Worm (Caenorhabditis elegans) whole organism, young adult: ENCODE results near the gene C26B9.2.

Source experiments
- C06A6.2 ChIP-seq: fragments of 200-800 bp; sonication (Bioruptor generic); conservative IDR thresholded peaks from 2 replicates; pipeline ENCODE4 v1.3.6; 2022; ENCODE audit warnings: missing genetic modification characterization, missing compliant biosample characterization
- C17E4.6 ChIP-seq: fragments of 200-800 bp; sonication (Bioruptor generic); IDR thresholded peaks from 2 replicates; pipeline ENCODE4 v1.3.6; 2022; ENCODE audit warnings: missing genetic modification reagents, missing genetic modification characterization, missing compliant biosample characterization
- F10E7.11 ChIP-seq: sonication (generic microtip); optimal IDR thresholded peaks from 2 replicates; lab custom pipeline; 2017; ENCODE audit warnings: mild to moderate bottlenecking, missing genetic modification characterization, moderate library complexity, missing compliant biosample characterization
- F23B12.7 ChIP-seq: sonication (generic microtip); optimal IDR thresholded peaks from 2 replicates; lab custom pipeline; 2017; ENCODE audit warnings: missing genetic modification characterization, mild to moderate bottlenecking, missing compliant biosample characterization, antibody characterized with exemption, moderate library complexity; ENCODE audit not compliant: insufficient read depth
- F37B4.10 ChIP-seq: fragments of 200-800 bp; sonication (Bioruptor generic); IDR thresholded peaks from 2 replicates; pipeline ENCODE4 v1.3.6; 2022; ENCODE audit warnings: missing genetic modification characterization, missing compliant biosample characterization
- F39B2.1 ChIP-seq: fragments of 200-800 bp; sonication (Bioruptor generic); IDR thresholded peaks from 2 replicates; pipeline ENCODE4 v1.3.6; 2022; ENCODE audit warnings: missing genetic modification reagents, missing genetic modification characterization, missing compliant biosample characterization
- F52B5.7 ChIP-seq: sonication (generic microtip); optimal IDR thresholded peaks from 2 replicates; lab custom pipeline; 2016; ENCODE audit warnings: mild to moderate bottlenecking, missing genetic modification characterization, missing compliant biosample characterization
- Y53F4B.3 ChIP-seq: fragments of 200-800 bp; sonication (Bioruptor generic); IDR thresholded peaks from 2 replicates; pipeline ENCODE4 v1.3.6; 2022; ENCODE audit warnings: missing genetic modification reagents, missing genetic modification characterization, missing compliant biosample characterization
- Y67H2A.10 ChIP-seq: fragments of 200-800 bp; sonication (Bioruptor generic); conservative IDR thresholded peaks from 2 replicates; pipeline ENCODE4 v1.3.6; 2022; ENCODE audit warnings: missing genetic modification reagents, missing genetic modification characterization, missing compliant biosample characterization
- ZK185.1 ChIP-seq: sonication (generic microtip); optimal IDR thresholded peaks from 2 replicates; lab custom pipeline; 2016; ENCODE audit warnings: mild to moderate bottlenecking, missing genetic modification characterization, missing compliant biosample characterization; ENCODE audit not compliant: poor library complexity, severe bottlenecking
- aptf-3 ChIP-seq: fragments of 200-800 bp; sonication (Bioruptor generic); IDR thresholded peaks from 2 replicates; pipeline ENCODE4 v1.3.6; 2022; ENCODE audit warnings: missing genetic modification characterization, missing compliant biosample characterization
- atf-7 ChIP-seq: sonication (generic microtip); optimal IDR thresholded peaks from 2 replicates; lab custom pipeline; 2017; ENCODE audit warnings: mild to moderate bottlenecking, missing genetic modification characterization, missing compliant biosample characterization
- attf-5 ChIP-seq: fragments of 200-800 bp; sonication (Bioruptor generic); optimal IDR thresholded peaks from 2 replicates; lab custom pipeline; 2018; ENCODE audit warnings: mild to moderate bottlenecking, missing genetic modification characterization, missing compliant biosample characterization
- cebp-1 ChIP-seq, 2 experiments: fragments of 200-800 bp in 1 of 2; sonication (Bioruptor generic) in 1 of 2; sonication (generic microtip) in 1 of 2; IDR thresholded peaks in 1 of 2; optimal IDR thresholded peaks in 1 of 2; 2 replicates each; pipeline versions ENCODE4 v1.3.6 to Lab custom; 2017 to 2022; ENCODE audit warnings: missing compliant biosample characterization in 2 of 2, missing genetic modification characterization in 2 of 2, mild to moderate bottlenecking in 1 of 2, missing genetic modification reagents in 1 of 2, moderate library complexity in 1 of 2
- ceh-27 ChIP-seq: fragments of 200-800 bp; sonication (Bioruptor generic); optimal IDR thresholded peaks from 2 replicates; lab custom pipeline; 2018; ENCODE audit warnings: mild to moderate bottlenecking, missing genetic modification characterization, moderate library complexity, missing compliant biosample characterization
- chd-7 ChIP-seq: sonication (generic microtip); optimal IDR thresholded peaks from 2 replicates; lab custom pipeline; 2016; ENCODE audit warnings: mild to moderate bottlenecking, missing genetic modification characterization, moderate library complexity, missing compliant biosample characterization
- dpl-1 ChIP-seq: fragments of 150-350 bp; optimal IDR thresholded peaks from 2 replicates; lab custom pipeline; 2014; ENCODE audit warnings: missing biosample characterization, missing genetic modification reagents, missing genetic modification characterization
- egrh-3 ChIP-seq: fragments of 200-800 bp; sonication (Bioruptor generic); IDR thresholded peaks from 2 replicates; pipeline ENCODE4 v1.3.6; 2022; ENCODE audit warnings: missing genetic modification reagents, missing genetic modification characterization, missing compliant biosample characterization
- him-1 ChIP-seq: sonication (generic microtip); optimal IDR thresholded peaks from 2 replicates; lab custom pipeline; 2016; ENCODE audit warnings: missing genotype, missing genetic modification reagents, missing genetic modification characterization, missing compliant biosample characterization
- hlh-12 ChIP-seq: sonication (generic microtip); optimal IDR thresholded peaks from 2 replicates; lab custom pipeline; 2016; ENCODE audit warnings: missing genetic modification characterization, missing compliant biosample characterization
- hmg-1.2 ChIP-seq: fragments of 200-800 bp; sonication (Bioruptor generic); IDR thresholded peaks from 2 replicates; pipeline ENCODE4 v1.3.6; 2022; ENCODE audit warnings: missing genetic modification reagents, missing genetic modification characterization, missing compliant biosample characterization
- hrde-1 ChIP-seq: sonication (generic microtip); optimal IDR thresholded peaks from 2 replicates; lab custom pipeline; 2016; ENCODE audit warnings: missing genetic modification characterization, mild to moderate bottlenecking, missing compliant biosample characterization, moderate library complexity, missing genotype, missing genetic modification reagents, borderline replicate concordance
- let-526 ChIP-seq: fragments of 200-800 bp; sonication (Bioruptor generic); IDR thresholded peaks from 2 replicates; pipeline ENCODE4 v1.3.6; 2022; ENCODE audit warnings: missing genetic modification reagents, missing genetic modification characterization, missing compliant biosample characterization
- let-607 ChIP-seq, 2 experiments: fragments of 200-800 bp in 1 of 2; sonication (Bioruptor generic) in 1 of 2; sonication (generic microtip) in 1 of 2; optimal IDR thresholded peaks; 2 replicates each; lab custom pipeline; 2016 to 2018; ENCODE audit warnings: mild to moderate bottlenecking in 2 of 2, missing compliant biosample characterization in 2 of 2, missing genetic modification characterization in 2 of 2, moderate library complexity in 2 of 2, missing genotype in 1 of 2
- lin-26 ChIP-seq: fragments of 200-800 bp; sonication (Bioruptor generic); IDR thresholded peaks from 2 replicates; pipeline ENCODE4 v1.3.6; 2022; ENCODE audit warnings: missing genetic modification reagents, missing genetic modification characterization, missing compliant biosample characterization
- lin-40 ChIP-seq: sonication (generic microtip); optimal IDR thresholded peaks from 2 replicates; lab custom pipeline; 2016; ENCODE audit warnings: missing genetic modification characterization, mild to moderate bottlenecking, missing compliant biosample characterization, missing genotype, missing genetic modification reagents
- madf-8 ChIP-seq: fragments of 200-800 bp; sonication (Bioruptor generic); conservative IDR thresholded peaks from 2 replicates; pipeline ENCODE4 v1.3.6; 2022; ENCODE audit warnings: missing genetic modification reagents, missing genetic modification characterization, missing compliant biosample characterization
- mes-4 ChIP-seq: sonication (generic microtip); optimal IDR thresholded peaks from 2 replicates; lab custom pipeline; 2016; ENCODE audit warnings: missing genotype, missing genetic modification characterization, missing compliant biosample characterization
- nhr-80 ChIP-seq: sonication (generic microtip); optimal IDR thresholded peaks from 2 replicates; lab custom pipeline; 2016; ENCODE audit warnings: missing genetic modification characterization, missing compliant biosample characterization
- rcor-1 ChIP-seq: fragments of 200-800 bp; sonication (Bioruptor generic); IDR thresholded peaks from 2 replicates; pipeline ENCODE4 v1.3.6; 2022; ENCODE audit warnings: missing genetic modification reagents, missing genetic modification characterization, missing compliant biosample characterization
- rec-8 ChIP-seq, 2 experiments: sonication (generic microtip); optimal IDR thresholded peaks; 2 replicates each; lab custom pipeline; 2016; ENCODE audit warnings: mild to moderate bottlenecking in 2 of 2, missing genetic modification characterization in 2 of 2, missing genetic modification reagents in 2 of 2, missing genotype in 2 of 2, missing biosample characterization in 1 of 2, missing compliant biosample characterization in 1 of 2, moderate library complexity in 1 of 2
- snpc-1.1 ChIP-seq: sonication (generic microtip); optimal IDR thresholded peaks from 2 replicates; lab custom pipeline; 2017; ENCODE audit warnings: missing genetic modification characterization, mild to moderate bottlenecking, missing compliant biosample characterization, antibody characterized with exemption, moderate library complexity, missing genotype, missing genetic modification reagents; ENCODE audit not compliant: insufficient read depth
- snpc-1.3 ChIP-seq: sonication (generic microtip); optimal IDR thresholded peaks from 2 replicates; lab custom pipeline; 2017; ENCODE audit warnings: missing genetic modification characterization, mild to moderate bottlenecking, missing compliant biosample characterization, antibody characterized with exemption, moderate library complexity, missing genotype, missing genetic modification reagents; ENCODE audit not compliant: insufficient read depth
- somi-1 ChIP-seq: fragments of 200-800 bp; sonication (Bioruptor generic); optimal IDR thresholded peaks from 2 replicates; lab custom pipeline; 2018; ENCODE audit warnings: mild to moderate bottlenecking, missing genetic modification characterization, missing compliant biosample characterization
- tlf-1 ChIP-seq: fragments of 200-800 bp; sonication (Bioruptor generic); optimal IDR thresholded peaks from 2 replicates; lab custom pipeline; 2018; ENCODE audit warnings: mild to moderate bottlenecking, missing genetic modification characterization, missing compliant biosample characterization
- unc-130 ChIP-seq: sonication (generic microtip); optimal IDR thresholded peaks from 2 replicates; lab custom pipeline; 2016; ENCODE audit warnings: missing genetic modification reagents, missing genetic modification characterization, missing compliant biosample characterization
- unc-62 ChIP-seq: fragments of 150-350 bp; optimal IDR thresholded peaks from 2 replicates; lab custom pipeline; 2014; ENCODE audit warnings: missing biosample characterization, missing genetic modification reagents, missing genetic modification characterization
- zfh-2 ChIP-seq: fragments of 200-800 bp; sonication (Bioruptor generic); conservative IDR thresholded peaks from 2 replicates; pipeline ENCODE4 v1.3.6; 2022; ENCODE audit warnings: missing genetic modification reagents, missing genetic modification characterization, missing compliant biosample characterization
- ztf-25 ChIP-seq: fragments of 200-800 bp; sonication (Bioruptor generic); IDR thresholded peaks from 2 replicates; pipeline ENCODE4 v1.3.6; 2022; ENCODE audit warnings: missing genetic modification reagents, missing genetic modification characterization, missing compliant biosample characterization
- ztf-28 ChIP-seq: fragments of 200-800 bp; sonication (Bioruptor generic); IDR thresholded peaks from 2 replicates; pipeline ENCODE4 v1.3.6; 2022; ENCODE audit warnings: missing genetic modification reagents, missing genetic modification characterization, missing compliant biosample characterization

C26B9.2 gene

ce11 chrX:5360682-5361081, 20.7 kb downstream of the C26B9.2 start (continued):
- peak; percentile 18 for TF ChIP-seq dpl-1 (GFP tag; lab: Kevin White, UChicago)
- peak; percentile 52; the same call in 1 of the 2 replicates for TF ChIP-seq hmg-1.2 (GFP tag; lab: Robert Waterston, UW)
- TF ChIP-seq rcor-1 (GFP tag; lab: Robert Waterston, UW) = no peak

DNA sequence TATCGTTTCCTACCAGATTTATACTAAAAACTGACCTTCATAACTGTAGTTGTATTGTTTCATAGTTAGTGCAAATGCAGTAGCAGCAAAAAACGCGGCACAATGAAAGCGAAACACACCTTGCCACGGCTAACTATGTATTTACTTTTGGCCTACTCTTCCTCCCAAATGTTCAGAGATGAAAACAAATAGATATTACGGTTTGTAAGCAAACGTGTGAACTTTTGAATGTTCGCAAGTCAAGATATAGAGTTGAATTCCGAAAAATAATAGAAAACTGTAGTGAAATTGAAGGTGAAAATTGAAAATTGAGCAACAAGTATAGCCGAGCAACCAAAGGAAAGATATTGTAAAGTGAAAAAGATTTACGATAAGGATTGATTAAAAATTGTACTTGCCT, 24.2 kb downstream of the C26B9.2 start, which contains the start of gene chtl-1:
chtl-1 (minus strand) TSS at position 101 of the 400 bp plus-strand sequence.
- TF ChIP-seq unc-130 (no peak), F39B2.1 (no peak), him-1 (tag; lab: Kevin White, UChicago) (no peak), F37B4.10 (GFP tag; lab: Robert Waterston, UW) (no peak), nhr-80 (tag; lab: Kevin White, UChicago) (no peak), tlf-1 (GFP tag; lab: Kevin White, UChicago) (no peak), madf-8 (GFP tag; lab: Robert Waterston, UW) (no peak), C17E4.6 (no peak), zfh-2 (GFP tag; lab: Robert Waterston, UW) (no peak), C06A6.2 (no peak), F23B12.7 (tag; lab: Kevin White, UChicago) (no peak)
- TF ChIP-seq, all 124 proteins: peak for 0

DNA sequence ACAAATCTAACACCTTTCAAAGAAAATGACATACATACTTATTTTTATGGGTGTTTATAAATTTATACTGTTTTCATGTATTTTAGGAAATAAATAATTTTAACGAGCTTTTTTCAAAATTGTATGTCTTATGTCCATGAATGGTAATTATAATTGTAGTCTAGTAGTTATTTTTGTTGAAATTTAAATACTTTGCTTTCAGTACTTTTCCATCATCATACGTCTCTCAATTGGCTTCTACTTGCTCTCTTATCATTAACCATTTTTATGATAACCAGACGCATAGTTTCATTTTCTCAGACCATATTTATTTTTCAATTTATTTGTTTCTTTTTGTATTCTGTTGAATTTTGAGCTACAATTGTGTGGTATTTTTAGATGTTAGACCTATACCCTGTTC, 25.4 kb downstream of the C26B9.2 start, which contains the start of gene F35C8.5:
F35C8.5 (plus strand) TSS at position 377 of the 400 bp plus-strand sequence.
- peak; percentile 58 for TF ChIP-seq nhr-80 (tag; lab: Kevin White, UChicago)
- no peak for TF ChIP-seq hrde-1 (tag; lab: Kevin White, UChicago)

- TF ChIP-seq somi-1 (GFP tag; lab: Kevin White, UChicago) (no peak), Y53F4B.3 (GFP tag; lab: Robert Waterston, UW) (no peak), him-1 (tag; lab: Kevin White, UChicago) (no peak), rec-8 (tag; optimal IDR thresholded peaks at IDR 0.05; lab: Kevin White, UChicago) (no peak), F52B5.7 (tag; lab: Kevin White, UChicago) (no peak), ztf-25 (GFP tag; lab: Robert Waterston, UW) (no peak), lin-40 (tag; lab: Kevin White, UChicago) (no peak), F37B4.10 (GFP tag; lab: Robert Waterston, UW) (no peak), chd-7 (tag; lab: Kevin White, UChicago) (no peak), unc-62 (no peak), atf-7 (tag; lab: Kevin White, UChicago) (no peak), lin-26 (GFP tag; lab: Robert Waterston, UW) (no peak), snpc-1.3 (no peak), cebp-1 (GFP tag; IDR thresholded peaks at IDR 0.05; lab: Robert Waterston, UW) (no peak), cebp-1 (tag; optimal IDR thresholded peaks at IDR 0.05; lab: Kevin White, UChicago) (no peak), egrh-3 (GFP tag; lab: Robert Waterston, UW) (no peak), aptf-3 (GFP tag; lab: Robert Waterston, UW) (no peak)
- TF ChIP-seq, all 124 proteins: peak for 0
These were observed 26.6 kb downstream of the C26B9.2 start for ce11 chrX:5366613-5367012.

DNA sequence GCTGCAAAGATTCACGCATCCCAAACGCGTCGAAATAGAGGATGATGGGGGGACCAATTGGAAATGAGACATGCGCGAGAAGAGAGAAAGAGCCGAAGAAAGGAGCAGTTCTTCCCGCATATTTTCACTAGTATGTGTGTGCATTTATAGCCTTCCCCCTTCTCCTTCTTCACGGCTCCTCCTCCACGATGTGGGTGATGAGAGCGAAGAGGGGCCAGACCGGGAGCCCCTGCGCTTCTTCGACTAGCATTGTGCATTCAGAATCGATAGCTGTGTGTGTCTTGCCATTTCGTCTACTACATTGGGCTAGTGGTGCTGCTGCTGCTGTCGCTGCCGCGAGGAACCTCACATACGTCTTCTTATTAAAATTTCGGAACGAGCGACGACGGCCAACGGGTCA, 28.2 kb downstream of the C26B9.2 start, which contains the start of gene jkk-1:
jkk-1 (plus strand) TSS at position 249 of the 400 bp plus-strand sequence.
- no peak for TF ChIP-seq Y67H2A.10 (GFP tag; lab: Robert Waterston, UW)
- no peak for TF ChIP-seq ZK185.1 (tag; lab: Kevin White, UChicago)
- TF ChIP-seq ztf-28 (GFP tag; lab: Robert Waterston, UW) = no peak
- TF ChIP-seq mes-4 (tag; lab: Kevin White, UChicago) = no peak
- TF ChIP-seq hlh-12 (tag; lab: Kevin White, UChicago) = no peak
- no peak for TF ChIP-seq aptf-3 (GFP tag; lab: Robert Waterston, UW)
- TF ChIP-seq zfh-2 (GFP tag; lab: Robert Waterston, UW) = peak; percentile 73
- TF ChIP-seq ztf-25 (GFP tag; lab: Robert Waterston, UW) = no peak
- TF ChIP-seq cebp-1 (GFP tag; IDR thresholded peaks at IDR 0.05; lab: Robert Waterston, UW) = no peak
- TF ChIP-seq cebp-1 (tag; optimal IDR thresholded peaks at IDR 0.05; lab: Kevin White, UChicago) = peak; percentile 51
- TF ChIP-seq snpc-1.1 = no peak
- TF ChIP-seq let-526 (GFP tag; lab: Robert Waterston, UW) = no peak
- TF ChIP-seq ceh-27 (GFP tag; lab: Kevin White, UChicago) = peak; percentile 8
- no peak for TF ChIP-seq let-607 (tag; optimal IDR thresholded peaks at IDR 0.05; lab: Kevin White, UChicago)
- TF ChIP-seq F10E7.11 (tag; lab: Kevin White, UChicago) = no peak
- no peak for TF ChIP-seq attf-5 (GFP tag; lab: Kevin White, UChicago)
